Fruit fly (Drosophila melanogaster) whole organism, embryonic: Measurements from ENCODE around the gene CG5934.
A peak's percentile ranks its signal among the peaks of the same experiment; 100 is the strongest.

Source experiments
- CG31224 ChIP-seq: fragments of 200-800 bp; sonication (Bioruptor generic); IDR thresholded peaks from 2 replicates; pipeline ENCODE4 v1.3.6; 2022; ENCODE audit warnings: missing biosample characterization, missing genetic modification characterization
- CG5180 ChIP-seq: fragments of 200-800 bp; sonication (Bioruptor generic); optimal IDR thresholded peaks from 3 replicates; lab custom pipeline; 2017; ENCODE audit warnings: missing biosample characterization, missing genetic modification characterization, mild to moderate bottlenecking, moderate library complexity, missing genetic modification reagents
- CG6765 ChIP-seq: fragments of 200-800 bp; sonication (Bioruptor generic); optimal IDR thresholded peaks from 3 replicates; lab custom pipeline; 2017; ENCODE audit warnings: missing biosample characterization, mild to moderate bottlenecking, missing genetic modification characterization
- Kr ChIP-seq: fragments of 200-800 bp; sonication (Bioruptor generic); optimal IDR thresholded peaks from 2 replicates; lab custom pipeline; 2017; ENCODE audit warnings: missing biosample characterization, mild to moderate bottlenecking, missing genetic modification characterization
- Lhr ChIP-seq: fragments of 200-800 bp; sonication (Bioruptor generic); optimal IDR thresholded peaks from 3 replicates; lab custom pipeline; 2017; ENCODE audit warnings: mild to moderate bottlenecking, missing biosample characterization, missing genetic modification reagents, missing genetic modification characterization
- Opbp ChIP-seq: fragments of 200-800 bp; sonication (Bioruptor generic); IDR thresholded peaks from 3 replicates; pipeline ENCODE4 v1.3.6; 2022; ENCODE audit warnings: missing biosample characterization, missing genetic modification characterization; ENCODE audit not compliant: partially characterized antibody
- Taf1 ChIP-seq: fragments of 200-800 bp; sonication (Bioruptor generic); IDR thresholded peaks from 2 replicates; pipeline ENCODE4 v1.3.6; 2022; ENCODE audit warnings: missing biosample characterization, missing genetic modification characterization
- ci ChIP-seq: fragments of 200-800 bp; sonication (Bioruptor generic); IDR thresholded peaks from 3 replicates; pipeline ENCODE4 v1.3.6; 2022; ENCODE audit warnings: missing biosample characterization, missing genetic modification characterization
- fru ChIP-seq: fragments of >200 bp; optimal IDR thresholded peaks from 2 replicates; lab custom pipeline; 2017
- pum ChIP-seq: fragments of 200-800 bp; sonication (Bioruptor generic); optimal IDR thresholded peaks from 2 replicates; lab custom pipeline; 2016; ENCODE audit warnings: missing biosample characterization, missing genetic modification characterization
- vnd ChIP-seq: fragments of 200-800 bp; sonication (Bioruptor generic); IDR thresholded peaks from 3 replicates; pipeline ENCODE4 v1.3.6; 2022; ENCODE audit warnings: missing biosample characterization, missing genetic modification characterization; ENCODE audit not compliant: partially characterized antibody

DNA sequence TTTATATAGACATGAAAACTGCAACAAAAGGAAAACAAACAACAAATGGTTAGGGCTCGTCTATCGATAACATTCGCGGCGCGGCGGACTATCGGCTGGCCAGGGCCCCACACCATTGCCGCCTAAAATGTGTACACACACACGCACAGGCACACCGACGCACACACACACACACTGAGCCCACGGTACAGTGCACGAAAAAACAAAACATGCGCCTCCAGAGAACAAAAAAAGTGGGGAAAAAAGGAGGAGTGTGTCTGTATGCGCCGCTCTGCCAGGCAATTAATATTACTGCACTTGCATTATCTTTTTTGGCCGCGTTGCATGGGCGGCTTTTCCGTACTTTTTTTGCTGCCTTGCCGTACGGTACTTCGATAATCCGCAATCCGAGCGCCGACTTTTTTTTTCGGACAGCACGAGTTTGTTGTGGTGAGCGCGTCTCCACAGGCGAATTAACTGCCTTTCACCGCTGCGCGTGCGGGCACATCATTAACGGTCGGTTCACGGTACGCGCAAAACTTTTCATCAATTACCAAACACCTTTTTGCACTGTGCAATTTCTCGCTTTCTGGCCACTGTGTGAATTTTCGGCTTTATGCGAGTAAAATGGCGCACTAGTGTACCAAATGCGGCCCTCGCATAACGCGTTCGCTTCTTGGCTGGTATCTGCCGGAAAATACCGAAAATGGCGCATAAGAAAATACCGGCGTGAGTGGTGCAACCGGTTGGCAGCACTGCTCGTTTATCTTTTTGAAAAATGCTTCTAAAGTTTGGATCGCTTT lies 9.9 kb upstream of the CG5934 start, which contains the start of gene woc:
- TF ChIP-seq ci (GFP tag; lab: Robert Waterston, UW) (peak; percentile 69; the same call in 2 of the 3 replicates), fru (lab: Kevin White, UChicago) (no peak), pum (GFP tag; lab: Kevin White, UChicago) (peak; percentile 39), CG6765 (GFP tag; lab: Kevin White, UChicago) (peak; percentile 37), Kr (GFP tag; lab: Kevin White, UChicago) (no peak), CG5180 (GFP tag; lab: Kevin White, UChicago) (no peak), Lhr (GFP tag; lab: Kevin White, UChicago) (no peak), CG31224 (GFP tag; lab: Robert Waterston, UW) (peak; percentile 43; the same call in 1 of the 2 replicates), Taf1 (GFP tag; lab: Robert Waterston, UW) (peak; percentile 18; the same call in 1 of the 2 replicates), vnd (GFP tag; lab: Robert Waterston, UW) (peak; percentile 80), Opbp (GFP tag; lab: Robert Waterston, UW) (peak; percentile 83)
